Worm (Caenorhabditis elegans) whole organism, mixed stage, embryonic: Measurements from ENCODE around the gene bli-6.

Experiments
- M03D4.4 ChIP-seq: sonication (generic microtip); optimal IDR thresholded peaks from 2 replicates; lab custom pipeline; 2017; ENCODE audit warnings: mild to moderate bottlenecking, missing genetic modification characterization, missing compliant biosample characterization
- bed-3 ChIP-seq: fragments of 200-800 bp; sonication (Bioruptor generic); optimal IDR thresholded peaks from 3 replicates; lab custom pipeline; 2018; ENCODE audit warnings: mild to moderate bottlenecking, missing genetic modification characterization, moderate library complexity, missing compliant biosample characterization
- blmp-1 ChIP-seq: fragments of 150-350 bp; optimal IDR thresholded peaks from 2 replicates; lab custom pipeline; 2014; ENCODE audit warnings: missing biosample characterization, missing genetic modification characterization
- ceh-39 ChIP-seq: fragments of 150-350 bp; optimal IDR thresholded peaks from 2 replicates; lab custom pipeline; 2014; ENCODE audit warnings: missing biosample characterization, missing genetic modification characterization
- ceh-43 ChIP-seq: fragments of 200-800 bp; sonication (Bioruptor generic); optimal IDR thresholded peaks from 2 replicates; lab custom pipeline; 2018; ENCODE audit warnings: mild to moderate bottlenecking, missing genetic modification characterization, moderate library complexity, missing compliant biosample characterization
- ceh-83 ChIP-seq: fragments of 200-800 bp; sonication (Bioruptor generic); optimal IDR thresholded peaks from 2 replicates; lab custom pipeline; 2018; ENCODE audit warnings: mild to moderate bottlenecking, missing genetic modification characterization, missing compliant biosample characterization
- drap-1 ChIP-seq: fragments of 200-800 bp; sonication (Bioruptor generic); optimal IDR thresholded peaks from 3 replicates; lab custom pipeline; 2018; ENCODE audit warnings: mild to moderate bottlenecking, missing genetic modification characterization, missing compliant biosample characterization
- elt-1 ChIP-seq: sonication (generic microtip); optimal IDR thresholded peaks from 2 replicates; lab custom pipeline; 2017; ENCODE audit warnings: missing genetic modification characterization, mild to moderate bottlenecking, missing compliant biosample characterization, antibody characterized with exemption, moderate library complexity, borderline replicate concordance; ENCODE audit not compliant: insufficient read depth
- elt-3 ChIP-seq: fragments of 150-350 bp; optimal IDR thresholded peaks from 2 replicates; lab custom pipeline; 2014; ENCODE audit warnings: missing biosample characterization, missing genetic modification characterization
- flh-1 ChIP-seq: fragments of 200-800 bp; sonication (Bioruptor generic); optimal IDR thresholded peaks from 2 replicates; lab custom pipeline; 2018; ENCODE audit warnings: mild to moderate bottlenecking, missing genetic modification characterization, moderate library complexity, missing compliant biosample characterization
- ham-2 ChIP-seq: fragments of 200-800 bp; sonication (Bioruptor generic); optimal IDR thresholded peaks from 2 replicates; lab custom pipeline; 2018; ENCODE audit warnings: mild to moderate bottlenecking, missing genetic modification characterization, missing compliant biosample characterization
- hlh-1 ChIP-seq: fragments of 150-350 bp; optimal IDR thresholded peaks from 2 replicates; lab custom pipeline; 2014; ENCODE audit warnings: missing biosample characterization, missing genetic modification reagents, missing genetic modification characterization
- lin-13 ChIP-seq: fragments of 150-350 bp; optimal IDR thresholded peaks from 2 replicates; lab custom pipeline; 2014; ENCODE audit warnings: missing biosample characterization, missing genetic modification characterization
- lin-32 ChIP-seq: fragments of 200-800 bp; sonication (Bioruptor generic); optimal IDR thresholded peaks from 2 replicates; lab custom pipeline; 2018; ENCODE audit warnings: mild to moderate bottlenecking, missing genetic modification characterization, missing compliant biosample characterization
- mab-5 ChIP-seq: fragments of 150-350 bp; optimal IDR thresholded peaks from 2 replicates; lab custom pipeline; 2014; ENCODE audit warnings: missing biosample characterization, missing genetic modification characterization
- mep-1 ChIP-seq: fragments of 150-350 bp; optimal IDR thresholded peaks from 2 replicates; lab custom pipeline; 2017; ENCODE audit warnings: missing biosample characterization, missing genetic modification reagents, missing genetic modification characterization, inconsistent platforms
- mls-2 ChIP-seq: sonication (generic microtip); optimal IDR thresholded peaks from 2 replicates; lab custom pipeline; 2016; ENCODE audit warnings: mild to moderate bottlenecking, missing genetic modification characterization, moderate library complexity, missing compliant biosample characterization
- nhr-12 ChIP-seq: fragments of 150-350 bp; optimal IDR thresholded peaks from 2 replicates; lab custom pipeline; 2014; ENCODE audit warnings: missing biosample characterization, missing genetic modification characterization
- nhr-2 ChIP-seq: fragments of 150-350 bp; optimal IDR thresholded peaks from 2 replicates; lab custom pipeline; 2014; ENCODE audit warnings: missing biosample characterization, missing genetic modification characterization
- nhr-237 ChIP-seq: fragments of 150-350 bp; optimal IDR thresholded peaks from 2 replicates; lab custom pipeline; 2014; ENCODE audit warnings: missing biosample characterization, missing genetic modification characterization
- nhr-28 ChIP-seq: fragments of 150-350 bp; optimal IDR thresholded peaks from 2 replicates; lab custom pipeline; 2014; ENCODE audit warnings: missing biosample characterization, missing genetic modification characterization
- nhr-76 ChIP-seq: sonication (generic microtip); optimal IDR thresholded peaks from 2 replicates; lab custom pipeline; 2017; ENCODE audit warnings: missing biosample characterization, missing genetic modification characterization
- pha-4 ChIP-seq: fragments of 150-350 bp; optimal IDR thresholded peaks from 2 replicates; lab custom pipeline; 2018; ENCODE audit warnings: missing biosample characterization, missing genetic modification reagents, missing genetic modification characterization
- sem-2 ChIP-seq: fragments of 200-800 bp; sonication (Bioruptor generic); optimal IDR thresholded peaks from 2 replicates; lab custom pipeline; 2018; ENCODE audit warnings: mild to moderate bottlenecking, missing genetic modification characterization, missing compliant biosample characterization
- snpc-4 ChIP-seq: fragments of 150-350 bp; optimal IDR thresholded peaks from 2 replicates; lab custom pipeline; 2014; ENCODE audit warnings: missing biosample characterization, missing genetic modification characterization
- sptf-1 ChIP-seq: sonication (generic microtip); optimal IDR thresholded peaks from 2 replicates; lab custom pipeline; 2017; ENCODE audit warnings: mild to moderate bottlenecking, missing genetic modification characterization, moderate library complexity, missing compliant biosample characterization
- tbx-8 ChIP-seq: fragments of 200-800 bp; sonication (Bioruptor generic); optimal IDR thresholded peaks from 2 replicates; lab custom pipeline; 2018; ENCODE audit warnings: mild to moderate bottlenecking, missing genetic modification characterization, moderate library complexity, missing compliant biosample characterization
- unc-120 ChIP-seq: sonication (generic microtip); optimal IDR thresholded peaks from 2 replicates; lab custom pipeline; 2017; ENCODE audit warnings: missing genetic modification characterization, missing compliant biosample characterization; ENCODE audit not compliant: poor library complexity, severe bottlenecking
- unc-39 ChIP-seq: fragments of 150-350 bp; optimal IDR thresholded peaks from 2 replicates; lab custom pipeline; 2014; ENCODE audit warnings: missing biosample characterization, missing genetic modification characterization
- unc-62 ChIP-seq: fragments of 150-350 bp; optimal IDR thresholded peaks from 2 replicates; lab custom pipeline; 2014; ENCODE audit warnings: missing biosample characterization, missing genetic modification reagents, missing genetic modification characterization
- zip-8 ChIP-seq: fragments of 150-350 bp; optimal IDR thresholded peaks from 2 replicates; lab custom pipeline; 2014; ENCODE audit warnings: missing biosample characterization, missing genetic modification characterization
- ztf-11 ChIP-seq: fragments of 150-350 bp; optimal IDR thresholded peaks from 2 replicates; lab custom pipeline; 2014; ENCODE audit warnings: missing biosample characterization, missing genetic modification characterization

bli-6 gene

DNA sequence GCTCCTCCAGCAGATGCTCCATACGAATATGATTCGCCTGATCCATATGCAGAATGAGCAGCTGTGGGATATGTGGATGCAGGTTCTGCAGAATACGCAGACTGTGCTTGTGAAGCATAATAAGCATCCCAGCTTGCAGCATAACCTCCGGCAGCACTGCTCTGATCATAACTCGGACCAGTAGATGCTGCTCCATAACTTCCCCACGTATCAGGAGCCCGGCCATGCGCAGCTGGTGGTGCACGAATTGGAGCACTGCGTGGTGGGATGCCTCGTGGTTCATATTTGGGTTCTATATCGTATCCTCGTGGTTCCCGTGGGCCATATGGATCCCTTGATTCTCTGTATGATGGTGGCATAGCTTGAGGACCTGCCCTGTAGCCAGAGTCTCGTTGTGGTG, 3.1 kb upstream of the bli-6 start:
- TF ChIP-seq mep-1 (tag; lab: Kevin White, UChicago) (no peak), unc-39 (tag; lab: Kevin White, UChicago) (no peak), nhr-12 (tag; lab: Kevin White, UChicago) (no peak), blmp-1 (no peak), ceh-39 (tag; lab: Kevin White, UChicago) (no peak), mls-2 (no peak), ceh-43 (GFP tag; lab: Kevin White, UChicago) (no peak), elt-3 (tag; lab: Kevin White, UChicago) (no peak), nhr-76 (no peak), bed-3 (GFP tag; lab: Kevin White, UChicago) (no peak), ham-2 (no peak), nhr-28 (tag; lab: Kevin White, UChicago) (no peak), pha-4 (tag; lab: Kevin White, UChicago) (no peak), drap-1 (no peak), mab-5 (tag; lab: Kevin White, UChicago) (no peak), sem-2 (GFP tag; lab: Kevin White, UChicago) (no peak), sptf-1 (tag; lab: Kevin White, UChicago) (no peak), lin-32 (no peak)

DNA sequence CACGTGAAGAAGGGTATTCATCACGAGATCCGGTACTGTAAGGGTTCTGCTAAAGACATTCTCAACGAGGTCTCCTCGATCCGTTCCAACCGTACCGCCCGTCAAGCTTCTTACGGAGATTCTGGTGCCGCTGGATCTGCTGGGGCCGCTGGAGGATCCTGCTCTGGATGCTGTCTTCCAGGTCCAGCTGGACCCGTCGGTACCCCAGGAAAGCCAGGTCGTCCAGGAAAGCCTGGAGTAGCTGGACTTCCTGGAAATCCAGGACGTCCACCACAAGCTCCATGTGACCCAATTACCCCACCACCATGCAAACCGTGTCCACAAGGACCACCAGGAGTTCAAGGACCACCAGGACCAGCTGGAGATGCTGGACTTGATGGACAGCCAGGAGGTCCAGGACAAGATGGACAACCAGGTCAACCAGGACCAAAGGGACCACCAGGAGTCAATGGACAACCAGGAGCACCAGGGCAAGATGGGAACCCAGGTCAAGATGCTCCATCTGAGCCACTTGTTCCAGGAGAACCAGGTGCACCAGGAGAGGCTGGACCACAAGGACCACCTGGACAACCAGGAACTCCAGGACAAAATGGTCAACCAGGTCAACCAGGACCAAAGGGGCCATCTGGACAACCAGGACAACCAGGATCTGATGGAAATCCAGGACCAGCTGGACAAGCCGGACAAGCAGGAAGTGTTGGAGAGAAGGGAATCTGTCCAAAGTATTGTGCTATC, 637 bp downstream of the bli-6 start:
- TF ChIP-seq sem-2 (GFP tag; lab: Kevin White, UChicago) (no peak), nhr-76 (no peak), nhr-28 (tag; lab: Kevin White, UChicago) (no peak), unc-62 (no peak), unc-39 (tag; lab: Kevin White, UChicago) (no peak), ceh-83 (no peak), bed-3 (GFP tag; lab: Kevin White, UChicago) (no peak), hlh-1 (tag; lab: Kevin White, UChicago) (no peak), elt-3 (tag; lab: Kevin White, UChicago) (no peak), blmp-1 (no peak), tbx-8 (GFP tag; lab: Kevin White, UChicago) (no peak), nhr-2 (no peak), elt-1 (tag; lab: Kevin White, UChicago) (no peak), ceh-39 (tag; lab: Kevin White, UChicago) (no peak), snpc-4 (tag; lab: Kevin White, UChicago) (no peak), mep-1 (tag; lab: Kevin White, UChicago) (no peak), unc-120 (tag; lab: Kevin White, UChicago) (no peak), flh-1 (no peak)

ce11 chrIV:6378398-6378797, 1.5 kb downstream of the bli-6 start:
- no peak for TF ChIP-seq mab-5 (tag; lab: Kevin White, UChicago)
- no peak for TF ChIP-seq M03D4.4 (tag; lab: Kevin White, UChicago)
- no peak for TF ChIP-seq ham-2
- TF ChIP-seq bed-3 (GFP tag; lab: Kevin White, UChicago) = no peak
- no peak for TF ChIP-seq flh-1
- TF ChIP-seq lin-32 = no peak
- no peak for TF ChIP-seq mls-2
- no peak for TF ChIP-seq nhr-12 (tag; lab: Kevin White, UChicago)
- no peak for TF ChIP-seq nhr-76
- no peak for TF ChIP-seq sem-2 (GFP tag; lab: Kevin White, UChicago)
- no peak for TF ChIP-seq snpc-4 (tag; lab: Kevin White, UChicago)
- no peak for TF ChIP-seq unc-62
- no peak for TF ChIP-seq pha-4 (tag; lab: Kevin White, UChicago)
- TF ChIP-seq nhr-237 (tag; lab: Kevin White, UChicago) = no peak
- TF ChIP-seq, all 35 proteins: peak for 0

DNA sequence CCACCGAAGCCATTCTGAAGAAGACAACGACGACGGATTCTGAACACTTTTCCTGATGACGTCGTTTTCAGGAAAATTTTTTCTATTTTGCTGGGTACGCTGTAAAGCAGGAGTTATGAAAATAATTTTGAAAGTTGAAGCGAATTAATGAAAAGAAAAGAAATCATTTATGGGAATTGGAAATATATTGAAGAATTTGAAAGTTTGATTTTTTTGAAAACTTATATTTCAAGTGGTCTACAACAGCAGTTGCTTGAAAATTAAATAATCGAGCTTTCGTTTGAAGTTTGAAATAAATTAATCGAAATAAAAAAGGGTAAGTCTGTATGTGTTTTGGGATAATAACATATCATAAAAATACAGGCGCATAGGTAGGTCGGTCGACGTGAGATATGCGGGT, 7.1 kb downstream of the bli-6 start, which contains the start of gene shl-1:
Gene shl-1, minus strand, starts transcription at position 101 of the 400 bp plus-strand sequence.
- TF ChIP-seq nhr-76 (no peak), bed-3 (GFP tag; lab: Kevin White, UChicago) (no peak), sem-2 (GFP tag; lab: Kevin White, UChicago) (no peak), lin-13 (tag; lab: Kevin White, UChicago) (no peak), nhr-12 (tag; lab: Kevin White, UChicago) (no peak), nhr-2 (no peak), elt-1 (tag; lab: Kevin White, UChicago) (no peak), zip-8 (tag; lab: Kevin White, UChicago) (no peak), ceh-43 (GFP tag; lab: Kevin White, UChicago) (no peak), nhr-28 (tag; lab: Kevin White, UChicago) (no peak), flh-1 (no peak), sptf-1 (tag; lab: Kevin White, UChicago) (no peak), snpc-4 (tag; lab: Kevin White, UChicago) (no peak), M03D4.4 (tag; lab: Kevin White, UChicago) (no peak), blmp-1 (no peak), pha-4 (tag; lab: Kevin White, UChicago) (no peak), ztf-11 (tag; lab: Kevin White, UChicago) (no peak)
- TF ChIP-seq, all 35 proteins: peak for 0
